Worm (Caenorhabditis elegans) whole organism, L4 larva: Measurements from ENCODE around the gene T25D1.1.
A peak's percentile ranks its signal among the peaks of the same experiment; 100 is the strongest.

Source experiments
- F37D6.2 ChIP-seq: sonication (generic microtip); optimal IDR thresholded peaks from 2 replicates; lab custom pipeline; 2016; ENCODE audit warnings: mild to moderate bottlenecking, missing genetic modification characterization, missing compliant biosample characterization
- ZK337.2 ChIP-seq: fragments of 200-800 bp; sonication (Bioruptor generic); IDR thresholded peaks from 2 replicates; pipeline ENCODE4 v1.3.6; 2022; ENCODE audit warnings: missing genetic modification reagents, missing genetic modification characterization, missing compliant biosample characterization
- aha-1 ChIP-seq: fragments of 150-350 bp; peaks from one replicate; lab custom pipeline; 2014; ENCODE audit warnings: missing biosample characterization, missing genetic modification characterization
- egl-27 ChIP-seq: sonication (generic microtip); optimal IDR thresholded peaks from 3 replicates; lab custom pipeline; 2017; ENCODE audit warnings: missing biosample characterization, missing genetic modification reagents, missing genetic modification characterization
- fkh-10 ChIP-seq: fragments of 150-350 bp; optimal IDR thresholded peaks from 2 replicates; lab custom pipeline; 2014; ENCODE audit warnings: missing biosample characterization, missing genetic modification reagents, missing genetic modification characterization
- nhr-11 ChIP-seq: fragments of 150-350 bp; optimal IDR thresholded peaks from 2 replicates; lab custom pipeline; 2014; ENCODE audit warnings: missing biosample characterization, missing genetic modification characterization
- nhr-28 ChIP-seq: fragments of 150-350 bp; optimal IDR thresholded peaks from 2 replicates; lab custom pipeline; 2014; ENCODE audit warnings: missing biosample characterization, missing genetic modification characterization
- pha-4 ChIP-seq, 2 experiments: fragments of 150-350 bp in 1 of 2; fragments of 200-800 bp in 1 of 2; sonication (Bioruptor generic) in 1 of 2; IDR thresholded peaks in 1 of 2; optimal IDR thresholded peaks in 1 of 2; 2 replicates each; pipeline versions ENCODE4 v1.3.6 to Lab custom; 2014 to 2022; ENCODE audit warnings: missing genetic modification characterization in 2 of 2, missing genetic modification reagents in 2 of 2, missing biosample characterization in 1 of 2, missing compliant biosample characterization in 1 of 2
- pqm-1 ChIP-seq: sonication (generic microtip); optimal IDR thresholded peaks from 2 replicates; lab custom pipeline; 2017; ENCODE audit warnings: missing biosample characterization, missing genetic modification characterization
- unc-62 ChIP-seq, 3 experiments: fragments of 150-350 bp in 1 of 3; sonication (generic microtip); optimal IDR thresholded peaks in 2 of 3; peaks in 1 of 3; 1 replicate in 1 of 3; 2 replicates in 2 of 3; lab custom pipeline; 2014 to 2017; ENCODE audit warnings: missing biosample characterization in 3 of 3, missing genetic modification characterization in 3 of 3, missing genetic modification reagents in 3 of 3, missing genotype in 1 of 3
- zfp-3 ChIP-seq: fragments of 200-800 bp; sonication (Bioruptor generic); conservative IDR thresholded peaks from 2 replicates; pipeline ENCODE4 v1.3.6; 2022; ENCODE audit warnings: missing genetic modification reagents, missing genetic modification characterization, missing compliant biosample characterization

- TF ChIP-seq egl-27 (tag; lab: Kevin White, UChicago) (no peak), pha-4 (GFP tag; IDR thresholded peaks at IDR 0.05; lab: Robert Waterston, UW) (no peak), pha-4 (tag; optimal IDR thresholded peaks at IDR 0.05; lab: Kevin White, UChicago) (no peak), nhr-28 (no peak), aha-1 (tag; lab: Kevin White, UChicago) (no peak), ZK337.2 (GFP tag; lab: Robert Waterston, UW) (no peak), fkh-10 (no peak), pqm-1 (tag; lab: Kevin White, UChicago) (no peak), F37D6.2 (tag; lab: Kevin White, UChicago) (no peak), unc-62 (GFP tag; optimal IDR thresholded peaks at IDR 0.05 in 1 of 2; lab: Kevin White, UChicago) (peak in 1 of 2 experiments; percentile 95), unc-62 (tag; optimal IDR thresholded peaks at IDR 0.05; lab: Kevin White, UChicago) (no peak), nhr-11 (tag; lab: Kevin White, UChicago) (no peak), zfp-3 (GFP tag; lab: Robert Waterston, UW) (no peak)
Observed at ce11 chrX:16548290-16548689, 28.7 kb downstream of the T25D1.1 start.
